Worm (Caenorhabditis elegans): ENCODE data around the gene ZK593.3.

Gene ZK593.3

ce11 chrIV:10879542-10879941 is 35.9 kb upstream of the ZK593.3 start, which contains the start of gene sdz-13:
Gene sdz-13 (minus strand): TSS chrIV:10879642.
- TF ChIP-seq lsl-1 (GFP tag; optimal IDR thresholded peaks at IDR 0.05), result no peak
- TF ChIP-seq hmg-20 (GFP tag; IDR thresholded peaks at IDR 0.05), result no peak
- no peak for TF ChIP-seq nfya-1 (tag; optimal IDR thresholded peaks at IDR 0.05; ENCODE audit: borderline replicate concordance, insufficient read depth)
- no peak for TF ChIP-seq B0336.3 (GFP tag; IDR thresholded peaks at IDR 0.05)
- TF ChIP-seq madf-6 (GFP tag; IDR thresholded peaks at IDR 0.05), result no peak
- TF ChIP-seq snpc-4 (GFP tag; optimal IDR thresholded peaks at IDR 0.05), result no peak
- no peak for TF ChIP-seq snpc-4 (tag; optimal IDR thresholded peaks at IDR 0.05)

ce11 chrIV:10880264-10880663 is 35.2 kb upstream of the ZK593.3 start, which contains the start of gene fipr-15:
Gene fipr-15 (plus strand): TSS chrIV:10880564.
- no peak for TF ChIP-seq nfya-1 (tag; optimal IDR thresholded peaks at IDR 0.05; ENCODE audit: borderline replicate concordance, insufficient read depth)

ce11 chrIV:10881230-10881629 is 34.3 kb upstream of the ZK593.3 start, which contains the start of gene F13E9.13:
Gene F13E9.13 (plus strand): TSS chrIV:10881546.
- TF ChIP-seq ztf-3 (GFP tag; optimal IDR thresholded peaks at IDR 0.05) (no peak), ztf-6 (GFP tag; IDR thresholded peaks at IDR 0.05) (no peak), C17E4.6 (GFP tag; IDR thresholded peaks at IDR 0.05) (no peak), F33H1.4 (GFP tag; IDR thresholded peaks at IDR 0.05) (no peak), snpc-1.3 (tag; optimal IDR thresholded peaks at IDR 0.05; ENCODE audit: insufficient read depth) (no peak), fkh-3 (tag; optimal IDR thresholded peaks at IDR 0.05) (no peak), attf-5 (GFP tag; optimal IDR thresholded peaks at IDR 0.05) (no peak), let-607 (tag; optimal IDR thresholded peaks at IDR 0.05) (no peak), ama-1 (optimal IDR thresholded peaks at IDR 0.05) (no peak), ama-1 (GFP tag; optimal IDR thresholded peaks at IDR 0.05) (no peak), K12H6.12 (tag; optimal IDR thresholded peaks at IDR 0.05) (no peak), ztf-28 (GFP tag; IDR thresholded peaks at IDR 0.05) (no peak), cebp-2 (GFP tag; IDR thresholded peaks at IDR 0.05) (no peak), nfya-2 (GFP tag; IDR thresholded peaks at IDR 0.05) (no peak)

ce11 chrIV:10884263-10884662 is 31.2 kb upstream of the ZK593.3 start, which contains the start of gene F13E9.5:
Gene F13E9.5 (minus strand): TSS chrIV:10884363.
- no peak for TF ChIP-seq lsl-1 (GFP tag; optimal IDR thresholded peaks at IDR 0.05)
- no peak for TF ChIP-seq B0261.1 (tag; optimal IDR thresholded peaks at IDR 0.05)
- TF ChIP-seq K11D2.4 (GFP tag; IDR thresholded peaks at IDR 0.05), result no peak
- no peak for TF ChIP-seq fkh-3 (tag; optimal IDR thresholded peaks at IDR 0.05)
- TF ChIP-seq B0336.3 (GFP tag; IDR thresholded peaks at IDR 0.05), result no peak
- TF ChIP-seq B0035.1 (tag; optimal IDR thresholded peaks at IDR 0.05), result no peak
- no peak for TF ChIP-seq egl-44 (GFP tag; IDR thresholded peaks at IDR 0.05)
- TF ChIP-seq hmg-1.2 (GFP tag; IDR thresholded peaks at IDR 0.05), result no peak
- no peak for TF ChIP-seq atf-7 (tag; optimal IDR thresholded peaks at IDR 0.05)
- TF ChIP-seq F55B11.4 (tag; optimal IDR thresholded peaks at IDR 0.05; ENCODE audit: borderline replicate concordance, insufficient read depth), result no peak
- no peak for TF ChIP-seq ets-4 (GFP tag; optimal IDR thresholded peaks at IDR 0.05)
- no peak for TF ChIP-seq ztf-6 (GFP tag; IDR thresholded peaks at IDR 0.05)

- TF ChIP-seq efl-1 (GFP tag; optimal IDR thresholded peaks at IDR 0.05) (no peak), ceh-58 (GFP tag; IDR thresholded peaks at IDR 0.05) (no peak), F57A8.1 (GFP tag; optimal IDR thresholded peaks at IDR 0.05) (no peak), chd-7 (tag; optimal IDR thresholded peaks at IDR 0.05) (no peak), nhr-90 (tag; optimal IDR thresholded peaks at IDR 0.05) (no peak), rcor-1 (GFP tag; IDR thresholded peaks at IDR 0.05) (no peak), egl-44 (GFP tag; IDR thresholded peaks at IDR 0.05) (no peak), dox-1 (GFP tag; IDR thresholded peaks at IDR 0.05) (no peak), mxl-1 (tag; optimal IDR thresholded peaks at IDR 0.05) (no peak), pbrm-1 (GFP tag; IDR thresholded peaks at IDR 0.05) (no peak), F10E7.11 (tag; optimal IDR thresholded peaks at IDR 0.05) (no peak), aptf-3 (GFP tag; IDR thresholded peaks at IDR 0.05) (no peak), gei-17 (GFP tag; optimal IDR thresholded peaks at IDR 0.05) (no peak), C06A6.2 (GFP tag; conservative IDR thresholded peaks at IDR 0.05) (no peak), ceh-79 (tag; optimal IDR thresholded peaks at IDR 0.05) (no peak), F33H1.4 (GFP tag; IDR thresholded peaks at IDR 0.05) (no peak), Y67H2A.10 (GFP tag; conservative IDR thresholded peaks at IDR 0.05) (no peak)
Measured at ce11 chrIV:10885915-10886314, 29.6 kb upstream of the ZK593.3 start, which contains the start of gene srlf-11. Gene srlf-11 (minus strand): TSS chrIV:10886015.
